Worm (Caenorhabditis elegans): ENCODE results near the gene fbxb-87.

The fbxb-87 gene

ce11 chrIII:10848858-10849257 is 45.5 kb upstream of the fbxb-87 start, which contains the start of the genes fbxb-85 and hex-3:
TSS of gene fbxb-85 (minus strand) at chrIII:10848963.
TSS of gene hex-3 (plus strand) at chrIII:10849222.
- TF ChIP-seq ceh-27 (GFP tag; optimal IDR thresholded peaks at IDR 0.05) (peak; percentile 85), tbx-9 (tag; optimal IDR thresholded peaks at IDR 0.05; ENCODE audit: borderline replicate concordance) (no peak), F49E8.2 (tag; optimal IDR thresholded peaks at IDR 0.05; ENCODE audit: insufficient read depth) (peak; percentile 65), tlf-1 (GFP tag; optimal IDR thresholded peaks at IDR 0.05) (peak; percentile 93), hlh-26 (GFP tag; conservative IDR thresholded peaks at IDR 0.05) (no peak), atf-7 (tag; optimal IDR thresholded peaks at IDR 0.05) (peak; percentile 86), rec-8 (tag; optimal IDR thresholded peaks at IDR 0.05) (peak in 1 of 2 experiments; percentile 45), efl-1 (GFP tag; optimal IDR thresholded peaks at IDR 0.05) (peak; percentile 71), F57C9.4 (tag; optimal IDR thresholded peaks at IDR 0.05) (peak; percentile 22), zim-3 (tag; optimal IDR thresholded peaks at IDR 0.05) (peak; percentile 41), fkh-3 (tag; optimal IDR thresholded peaks at IDR 0.05) (no peak), lin-40 (tag; optimal IDR thresholded peaks at IDR 0.05) (peak; percentile 96), sea-2 (GFP tag; IDR thresholded peaks at IDR 0.05) (0 out of 2 replicates have a peak, but pooled peaks have one; percentile 50), hmg-20 (GFP tag; IDR thresholded peaks at IDR 0.05) (peak; percentile 85), hrde-1 (tag; optimal IDR thresholded peaks at IDR 0.05; ENCODE audit: borderline replicate concordance) (peak; percentile 76), sptf-2 (GFP tag; optimal IDR thresholded peaks at IDR 0.05) (no peak), ztf-3 (GFP tag; optimal IDR thresholded peaks at IDR 0.05) (peak; percentile 29), B0261.1 (tag; optimal IDR thresholded peaks at IDR 0.05) (no peak), cebp-2 (GFP tag; IDR thresholded peaks at IDR 0.05) (no peak), Y67H2A.10 (GFP tag; conservative IDR thresholded peaks at IDR 0.05) (no peak), hlh-12 (tag; optimal IDR thresholded peaks at IDR 0.05) (no peak), bed-1 (GFP tag; IDR thresholded peaks at IDR 0.05) (no peak), B0019.2 (GFP tag; conservative IDR thresholded peaks at IDR 0.05) (peak; percentile 42; the same call in 1 of the 2 replicates), ccch-3 (GFP tag; optimal IDR thresholded peaks at IDR 0.05) (no peak), nhr-90 (tag; optimal IDR thresholded peaks at IDR 0.05) (no peak), ztf-18 (tag; optimal IDR thresholded peaks at IDR 0.05) (peak; percentile 99), zfh-2 (GFP tag; conservative IDR thresholded peaks at IDR 0.05) (peak; percentile 76), madf-10 (tag; optimal IDR thresholded peaks at IDR 0.05) (peak; percentile 65), die-1 (tag; optimal IDR thresholded peaks at IDR 0.05) (peak; percentile 41), ceh-79 (tag; optimal IDR thresholded peaks at IDR 0.05) (no peak), B0336.3 (GFP tag; IDR thresholded peaks at IDR 0.05) (peak; percentile 94), let-526 (GFP tag; IDR thresholded peaks at IDR 0.05) (no peak), lin-26 (GFP tag; IDR thresholded peaks at IDR 0.05) (peak; percentile 48; the same call in 1 of the 2 replicates), repo-1 (tag; optimal IDR thresholded peaks at IDR 0.05) (peak; percentile 90), ceh-100 (GFP tag; IDR thresholded peaks at IDR 0.05) (peak; percentile 93), aptf-2 (GFP tag; conservative IDR thresholded peaks at IDR 0.05) (no peak), pbrm-1 (GFP tag; IDR thresholded peaks at IDR 0.05) (peak; percentile 93), Y53F4B.3 (GFP tag; IDR thresholded peaks at IDR 0.05) (no peak), mxl-1 (tag; optimal IDR thresholded peaks at IDR 0.05) (no peak), hmg-1.2 (GFP tag; IDR thresholded peaks at IDR 0.05) (peak; percentile 70), madf-8 (GFP tag; conservative IDR thresholded peaks at IDR 0.05) (peak; percentile 73), F57A8.1 (GFP tag; optimal IDR thresholded peaks at IDR 0.05) (no peak), nhr-179 (tag; optimal IDR thresholded peaks at IDR 0.05) (no peak), lsl-1 (GFP tag; optimal IDR thresholded peaks at IDR 0.05) (peak; percentile 80), mel-28 (tag; optimal IDR thresholded peaks at IDR 0.05; ENCODE audit: borderline replicate concordance) (peak; percentile 64), egl-44 (GFP tag; IDR thresholded peaks at IDR 0.05) (peak; percentile 63; the same call in 1 of the 2 replicates), F37B4.10 (GFP tag; IDR thresholded peaks at IDR 0.05) (no peak), snpc-3.4 (tag; optimal IDR thresholded peaks at IDR 0.05) (peak; percentile 82)

All from whole organism, young adult.